Worm (Caenorhabditis elegans) whole organism, L3 larva: Measurements from ENCODE around the gene lin-23.
A peak's percentile ranks its signal among the peaks of the same experiment; 100 is the strongest.

Source experiments
- aly-2 ChIP-seq: fragments of 150-350 bp; optimal IDR thresholded peaks from 2 replicates; lab custom pipeline; 2014; ENCODE audit warnings: missing biosample characterization, missing genetic modification characterization
- ama-1 ChIP-seq: fragments of 150-350 bp; optimal IDR thresholded peaks from 2 replicates; lab custom pipeline; 2018
- ceh-16 ChIP-seq: sonication (generic microtip); optimal IDR thresholded peaks from 2 replicates; lab custom pipeline; 2017; ENCODE audit warnings: missing biosample characterization, missing genetic modification characterization
- daf-12 ChIP-seq: fragments of 150-350 bp; optimal IDR thresholded peaks from 2 replicates; lab custom pipeline; 2014; ENCODE audit warnings: missing biosample characterization, missing genetic modification reagents, missing genetic modification characterization
- egl-5 ChIP-seq: fragments of 150-350 bp; optimal IDR thresholded peaks from 2 replicates; lab custom pipeline; 2017; ENCODE audit warnings: missing biosample characterization, missing genetic modification reagents, missing genetic modification characterization, inconsistent platforms
- elt-1 ChIP-seq: fragments of 150-350 bp; optimal IDR thresholded peaks from 2 replicates; lab custom pipeline; 2014; ENCODE audit warnings: missing biosample characterization, missing genetic modification characterization
- elt-2 ChIP-seq: sonication (generic microtip); optimal IDR thresholded peaks from 2 replicates; lab custom pipeline; 2016; ENCODE audit warnings: missing genetic modification reagents, mild to moderate bottlenecking, missing genetic modification characterization, missing compliant biosample characterization
- eor-1 ChIP-seq, 2 experiments: fragments of 150-350 bp; optimal IDR thresholded peaks; 2 replicates each; lab custom pipeline; 2014 to 2018; ENCODE audit warnings: missing biosample characterization in 2 of 2, missing genetic modification characterization in 2 of 2
- fos-1 ChIP-seq: fragments of 150-350 bp; optimal IDR thresholded peaks from 2 replicates; lab custom pipeline; 2014; ENCODE audit warnings: missing biosample characterization, missing genetic modification characterization
- hmg-11 ChIP-seq: sonication (generic microtip); optimal IDR thresholded peaks from 2 replicates; lab custom pipeline; 2016; ENCODE audit warnings: missing genetic modification characterization, missing compliant biosample characterization
- jun-1 ChIP-seq: fragments of 150-350 bp; optimal IDR thresholded peaks from 2 replicates; lab custom pipeline; 2014; ENCODE audit warnings: missing biosample characterization, missing genetic modification reagents, missing genetic modification characterization
- lin-39 ChIP-seq: fragments of 150-350 bp; optimal IDR thresholded peaks from 2 replicates; lab custom pipeline; 2018; ENCODE audit warnings: missing biosample characterization, missing genetic modification reagents, missing genetic modification characterization
- mml-1 ChIP-seq: fragments of 150-350 bp; sonication (generic microtip); optimal IDR thresholded peaks from 3 replicates; lab custom pipeline; 2014; ENCODE audit warnings: missing biosample characterization, missing genetic modification characterization
- nfya-1 ChIP-seq: sonication (generic microtip); optimal IDR thresholded peaks from 2 replicates; lab custom pipeline; 2017; ENCODE audit warnings: missing genetic modification characterization, mild to moderate bottlenecking, missing compliant biosample characterization, antibody characterized with exemption, moderate library complexity; ENCODE audit not compliant: insufficient read depth
- nhr-23 ChIP-seq: fragments of 150-350 bp; optimal IDR thresholded peaks from 2 replicates; lab custom pipeline; 2014; ENCODE audit warnings: missing biosample characterization, missing genetic modification reagents, missing genetic modification characterization
- nhr-237 ChIP-seq: fragments of 150-350 bp; optimal IDR thresholded peaks from 2 replicates; lab custom pipeline; 2014; ENCODE audit warnings: missing biosample characterization, missing genetic modification characterization
- nhr-25 ChIP-seq: sonication (generic microtip); optimal IDR thresholded peaks from 2 replicates; lab custom pipeline; 2017; ENCODE audit warnings: missing biosample characterization, missing genetic modification characterization
- nhr-28 ChIP-seq: fragments of 150-350 bp; optimal IDR thresholded peaks from 2 replicates; lab custom pipeline; 2014; ENCODE audit warnings: missing biosample characterization, missing genetic modification characterization
- nhr-43 ChIP-seq: sonication (generic microtip); optimal IDR thresholded peaks from 2 replicates; lab custom pipeline; 2016; ENCODE audit warnings: mild to moderate bottlenecking, missing genetic modification characterization, missing compliant biosample characterization; ENCODE audit not compliant: poor library complexity, severe bottlenecking
- nhr-67 ChIP-seq: fragments of 150-350 bp; optimal IDR thresholded peaks from 2 replicates; lab custom pipeline; 2014; ENCODE audit warnings: missing biosample characterization, missing genetic modification characterization
- nhr-76 ChIP-seq: fragments of 150-350 bp; sonication (generic microtip); optimal IDR thresholded peaks from 5 replicates; lab custom pipeline; 2014; ENCODE audit warnings: missing biosample characterization, missing genetic modification characterization
- pha-4 ChIP-seq: fragments of 150-350 bp; optimal IDR thresholded peaks from 2 replicates; lab custom pipeline; 2014; ENCODE audit warnings: missing biosample characterization, missing genetic modification reagents, missing genetic modification characterization
- pqm-1 ChIP-seq: fragments of 150-350 bp; optimal IDR thresholded peaks from 2 replicates; lab custom pipeline; 2017; ENCODE audit warnings: missing biosample characterization, missing genetic modification characterization, inconsistent platforms
- sea-2 ChIP-seq: fragments of 150-350 bp; sonication (generic microtip); optimal IDR thresholded peaks from 4 replicates; lab custom pipeline; 2014; ENCODE audit warnings: missing biosample characterization, missing genetic modification reagents, missing genetic modification characterization
- skn-1 ChIP-seq: fragments of 150-350 bp; optimal IDR thresholded peaks from 2 replicates; lab custom pipeline; 2014; ENCODE audit warnings: missing biosample characterization, missing genetic modification characterization
- snpc-4 ChIP-seq: fragments of 150-350 bp; optimal IDR thresholded peaks from 2 replicates; lab custom pipeline; 2014; ENCODE audit warnings: missing biosample characterization, missing genetic modification characterization
- tbx-2 ChIP-seq: sonication (generic microtip); optimal IDR thresholded peaks from 2 replicates; lab custom pipeline; 2016; ENCODE audit warnings: mild to moderate bottlenecking, missing genetic modification characterization, missing compliant biosample characterization
- unc-62 ChIP-seq: fragments of 150-350 bp; sonication (generic microtip); optimal IDR thresholded peaks from 4 replicates; lab custom pipeline; 2014; ENCODE audit warnings: missing biosample characterization, missing genetic modification reagents, missing genetic modification characterization
- zag-1 ChIP-seq: fragments of 150-350 bp; optimal IDR thresholded peaks from 2 replicates; lab custom pipeline; 2014; ENCODE audit warnings: missing biosample characterization, missing genetic modification characterization
- ztf-4 ChIP-seq: fragments of 150-350 bp; optimal IDR thresholded peaks from 2 replicates; lab custom pipeline; 2014; ENCODE audit warnings: missing biosample characterization, missing genetic modification characterization

Gene lin-23

DNA sequence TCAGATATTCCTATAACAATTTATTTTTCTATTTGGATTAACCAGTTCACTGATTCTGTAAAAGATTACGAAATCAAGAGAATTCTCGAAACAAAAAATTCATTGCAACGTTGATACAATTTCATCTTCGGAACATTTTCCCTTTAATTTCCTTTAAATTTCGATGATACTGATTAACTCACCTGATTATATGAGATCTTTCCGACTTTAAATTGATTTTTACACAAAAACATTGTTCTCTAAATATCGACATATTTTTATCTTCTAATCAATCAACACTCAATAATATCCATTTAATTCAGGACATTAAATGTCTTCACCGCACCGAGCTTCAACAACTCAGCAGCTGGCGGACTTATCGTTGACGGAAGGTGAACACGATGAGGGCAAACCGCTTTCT lies at the start of gene lin-23:
Gene lin-23, plus strand, starts transcription at position 301 of the 400 bp plus-strand sequence.
- TF ChIP-seq sea-2 (GFP tag; lab: Kevin White, UChicago) (no peak), nhr-25 (peak; percentile 12)

DNA sequence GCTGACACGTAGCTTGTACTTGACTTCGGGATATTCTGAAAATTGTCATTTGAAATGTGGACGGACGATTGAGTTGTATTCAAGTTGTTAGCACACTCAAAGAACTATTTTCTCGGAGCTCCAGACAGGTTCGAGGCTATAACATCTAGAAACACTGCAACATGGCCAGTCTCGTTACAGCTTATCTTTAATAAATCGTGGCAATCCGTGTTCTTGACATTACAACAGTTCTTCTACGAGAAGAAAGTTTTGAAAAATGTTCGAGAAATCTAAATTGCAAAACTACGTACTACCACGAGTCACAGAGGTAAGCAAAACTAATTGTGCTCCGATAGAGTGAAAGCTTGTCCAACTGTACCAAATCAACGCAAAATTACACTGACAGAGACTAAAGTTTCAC lies 49.0 kb upstream of the lin-23 start:
- no peak for TF ChIP-seq fos-1 (tag; lab: Kevin White, UChicago)
- no peak for TF ChIP-seq ama-1 (lab: Kevin White, UChicago)
- TF ChIP-seq unc-62 (GFP tag; lab: Kevin White, UChicago), result no peak
- TF ChIP-seq, all 47 proteins: peak for 0

- TF ChIP-seq egl-5 (tag; lab: Kevin White, UChicago) (no peak), ama-1 (lab: Kevin White, UChicago) (no peak), snpc-4 (no peak), jun-1 (tag; lab: Kevin White, UChicago) (no peak), zag-1 (tag; lab: Kevin White, UChicago) (no peak), tbx-2 (tag; lab: Kevin White, UChicago) (no peak), lin-39 (no peak), nhr-76 (tag; lab: Kevin White, UChicago) (no peak), elt-1 (no peak), mml-1 (no peak), ztf-4 (tag; lab: Kevin White, UChicago) (no peak)
Observed at ce11 chrII:6322979-6323378, 48.1 kb upstream of the lin-23 start, which contains the start of gene C32D5.4. C32D5.4 (minus strand) TSS chrII:6323079.

ce11 chrII:6324086-6324485 lies 47.0 kb upstream of the lin-23 start, which contains the start of gene sma-6:
sma-6 (plus strand) TSS chrII:6324484.
- no peak for TF ChIP-seq aly-2 (tag; lab: Kevin White, UChicago)
- no peak for TF ChIP-seq nhr-237 (tag; lab: Kevin White, UChicago)
- no peak for TF ChIP-seq jun-1 (tag; lab: Kevin White, UChicago)
- no peak for TF ChIP-seq eor-1 (tag; optimal IDR thresholded peaks at IDR 0.05; lab: Kevin White, UChicago)
- TF ChIP-seq nhr-28 (tag; lab: Kevin White, UChicago), result no peak
- TF ChIP-seq mml-1, result no peak
- TF ChIP-seq snpc-4, result no peak
- TF ChIP-seq ztf-4 (tag; lab: Kevin White, UChicago), result no peak
- peak; percentile 30 for TF ChIP-seq elt-2 (tag; lab: Kevin White, UChicago)
- no peak for TF ChIP-seq skn-1 (tag; lab: Kevin White, UChicago)
- no peak for TF ChIP-seq hmg-11
- TF ChIP-seq nhr-67 (tag; lab: Kevin White, UChicago), result no peak
- TF ChIP-seq nhr-43, result no peak
- peak; percentile 18 for TF ChIP-seq nhr-23 (tag; lab: Kevin White, UChicago)
- TF ChIP-seq sea-2 (GFP tag; lab: Kevin White, UChicago), result no peak
- TF ChIP-seq, all 47 proteins: peak for 2

ce11 chrII:6327317-6327716 lies 43.8 kb upstream of the lin-23 start:
- TF ChIP-seq jun-1 (tag; lab: Kevin White, UChicago) (peak; percentile 70), daf-12 (tag; lab: Kevin White, UChicago) (no peak), nhr-67 (tag; lab: Kevin White, UChicago) (no peak), pqm-1 (tag; lab: Kevin White, UChicago) (peak; percentile 98), ztf-4 (tag; lab: Kevin White, UChicago) (no peak), pha-4 (tag; lab: Kevin White, UChicago) (peak; percentile 41), elt-2 (tag; lab: Kevin White, UChicago) (peak; percentile 99), ceh-16 (no peak), tbx-2 (tag; lab: Kevin White, UChicago) (no peak), nfya-1 (tag; lab: Kevin White, UChicago) (peak; percentile 4), unc-62 (GFP tag; lab: Kevin White, UChicago) (no peak), skn-1 (tag; lab: Kevin White, UChicago) (peak; percentile 39)

- TF ChIP-seq elt-2 (tag; lab: Kevin White, UChicago) (peak; percentile 99), ama-1 (lab: Kevin White, UChicago) (no peak), nfya-1 (tag; lab: Kevin White, UChicago) (peak; percentile 8), pqm-1 (tag; lab: Kevin White, UChicago) (peak; percentile 96), pha-4 (tag; lab: Kevin White, UChicago) (peak; percentile 61), jun-1 (tag; lab: Kevin White, UChicago) (peak; percentile 81)
Observed at ce11 chrII:6328672-6329071, 42.4 kb upstream of the lin-23 start.
